Worm (Caenorhabditis elegans) whole organism, young adult: ENCODE results near the gene ins-35.
A peak's percentile ranks its signal among the peaks of the same experiment; 100 is the strongest.

Experiments
- B0261.1 ChIP-seq: sonication (generic microtip); optimal IDR thresholded peaks from 2 replicates; lab custom pipeline; 2016; ENCODE audit warnings: mild to moderate bottlenecking, missing genetic modification characterization, moderate library complexity, missing compliant biosample characterization
- C06A6.2 ChIP-seq: fragments of 200-800 bp; sonication (Bioruptor generic); conservative IDR thresholded peaks from 2 replicates; pipeline ENCODE4 v1.3.6; 2022; ENCODE audit warnings: missing genetic modification characterization, missing compliant biosample characterization
- C17E4.6 ChIP-seq: fragments of 200-800 bp; sonication (Bioruptor generic); IDR thresholded peaks from 2 replicates; pipeline ENCODE4 v1.3.6; 2022; ENCODE audit warnings: missing genetic modification reagents, missing genetic modification characterization, missing compliant biosample characterization
- D2030.7 ChIP-seq: fragments of 200-800 bp; sonication (Bioruptor generic); IDR thresholded peaks from 2 replicates; pipeline ENCODE4 v1.3.6; 2022; ENCODE audit warnings: missing genetic modification reagents, missing genetic modification characterization, missing compliant biosample characterization
- F22D6.2 ChIP-seq: sonication (generic microtip); optimal IDR thresholded peaks from 2 replicates; lab custom pipeline; 2016; ENCODE audit warnings: mild to moderate bottlenecking, missing genetic modification characterization, missing compliant biosample characterization
- F33H1.4 ChIP-seq: fragments of 200-800 bp; sonication (Bioruptor generic); IDR thresholded peaks from 2 replicates; pipeline ENCODE4 v1.3.6; 2022; ENCODE audit warnings: missing genetic modification reagents, missing genetic modification characterization, missing compliant biosample characterization
- F37B4.10 ChIP-seq: fragments of 200-800 bp; sonication (Bioruptor generic); IDR thresholded peaks from 2 replicates; pipeline ENCODE4 v1.3.6; 2022; ENCODE audit warnings: missing genetic modification characterization, missing compliant biosample characterization
- F52B5.7 ChIP-seq: sonication (generic microtip); optimal IDR thresholded peaks from 2 replicates; lab custom pipeline; 2016; ENCODE audit warnings: mild to moderate bottlenecking, missing genetic modification characterization, missing compliant biosample characterization
- K11D2.4 ChIP-seq: fragments of 200-800 bp; sonication (Bioruptor generic); IDR thresholded peaks from 2 replicates; pipeline ENCODE4 v1.3.6; 2022; ENCODE audit warnings: missing genetic modification reagents, missing genetic modification characterization, missing compliant biosample characterization
- K12H6.12 ChIP-seq: fragments of 200-800 bp; sonication (Bioruptor generic); optimal IDR thresholded peaks from 2 replicates; lab custom pipeline; 2018; ENCODE audit warnings: mild to moderate bottlenecking, missing genetic modification characterization, missing compliant biosample characterization
- T26A5.8 ChIP-seq: sonication (generic microtip); optimal IDR thresholded peaks from 2 replicates; lab custom pipeline; 2016; ENCODE audit warnings: missing genetic modification characterization, missing compliant biosample characterization
- Y56A3A.18 ChIP-seq: fragments of 200-800 bp; sonication (Bioruptor generic); IDR thresholded peaks from 2 replicates; pipeline ENCODE4 v1.3.6; 2022; ENCODE audit warnings: missing genetic modification reagents, missing genetic modification characterization, missing compliant biosample characterization
- ama-1 ChIP-seq, 3 experiments: fragments of 150-350 bp in 1 of 3; sonication (generic microtip) in 2 of 3; optimal IDR thresholded peaks; 2 replicates each; lab custom pipeline; 2014 to 2018; ENCODE audit warnings: missing biosample characterization in 2 of 3, missing genetic modification characterization in 2 of 3, missing genetic modification reagents in 2 of 3
- bed-1 ChIP-seq: fragments of 200-800 bp; sonication (Bioruptor generic); IDR thresholded peaks from 2 replicates; pipeline ENCODE4 v1.3.6; 2022; ENCODE audit warnings: missing genetic modification reagents, missing genetic modification characterization, missing compliant biosample characterization
- cebp-2 ChIP-seq: fragments of 200-800 bp; sonication (Bioruptor generic); IDR thresholded peaks from 2 replicates; pipeline ENCODE4 v1.3.6; 2022; ENCODE audit warnings: missing genetic modification characterization, missing compliant biosample characterization
- ceh-58 ChIP-seq: fragments of 200-800 bp; sonication (Bioruptor generic); IDR thresholded peaks from 2 replicates; pipeline ENCODE4 v1.3.6; 2022; ENCODE audit warnings: missing genetic modification characterization, missing compliant biosample characterization
- ceh-79 ChIP-seq: sonication (generic microtip); optimal IDR thresholded peaks from 2 replicates; lab custom pipeline; 2017; ENCODE audit warnings: mild to moderate bottlenecking, missing genetic modification characterization, missing compliant biosample characterization
- ceh-91 ChIP-seq: fragments of 200-800 bp; sonication (Bioruptor generic); IDR thresholded peaks from 2 replicates; pipeline ENCODE4 v1.3.6; 2022; ENCODE audit warnings: missing genetic modification reagents, missing genetic modification characterization, missing compliant biosample characterization
- die-1 ChIP-seq: sonication (generic microtip); optimal IDR thresholded peaks from 2 replicates; lab custom pipeline; 2016; ENCODE audit warnings: missing genotype, mild to moderate bottlenecking, missing genetic modification characterization, missing compliant biosample characterization
- dox-1 ChIP-seq: fragments of 200-800 bp; sonication (Bioruptor generic); IDR thresholded peaks from 2 replicates; pipeline ENCODE4 v1.3.6; 2022; ENCODE audit warnings: missing genetic modification reagents, missing genetic modification characterization, missing compliant biosample characterization
- egl-18 ChIP-seq: fragments of 200-800 bp; sonication (Bioruptor generic); IDR thresholded peaks from 2 replicates; pipeline ENCODE4 v1.3.6; 2022; ENCODE audit warnings: missing genetic modification reagents, missing genetic modification characterization, missing compliant biosample characterization
- ets-4 ChIP-seq: fragments of 200-800 bp; sonication (Bioruptor generic); optimal IDR thresholded peaks from 2 replicates; lab custom pipeline; 2018; ENCODE audit warnings: mild to moderate bottlenecking, missing genetic modification characterization, missing compliant biosample characterization
- gei-17 ChIP-seq: fragments of 200-800 bp; sonication (Bioruptor generic); optimal IDR thresholded peaks from 2 replicates; lab custom pipeline; 2018; ENCODE audit warnings: mild to moderate bottlenecking, missing genetic modification characterization, missing compliant biosample characterization
- him-1 ChIP-seq: sonication (generic microtip); optimal IDR thresholded peaks from 2 replicates; lab custom pipeline; 2016; ENCODE audit warnings: missing genotype, missing genetic modification reagents, missing genetic modification characterization, missing compliant biosample characterization
- hmg-1.2 ChIP-seq: fragments of 200-800 bp; sonication (Bioruptor generic); IDR thresholded peaks from 2 replicates; pipeline ENCODE4 v1.3.6; 2022; ENCODE audit warnings: missing genetic modification reagents, missing genetic modification characterization, missing compliant biosample characterization
- hrde-1 ChIP-seq: sonication (generic microtip); optimal IDR thresholded peaks from 2 replicates; lab custom pipeline; 2016; ENCODE audit warnings: missing genetic modification characterization, mild to moderate bottlenecking, missing compliant biosample characterization, moderate library complexity, missing genotype, missing genetic modification reagents, borderline replicate concordance
- let-607 ChIP-seq, 2 experiments: fragments of 200-800 bp in 1 of 2; sonication (Bioruptor generic) in 1 of 2; sonication (generic microtip) in 1 of 2; optimal IDR thresholded peaks; 2 replicates each; lab custom pipeline; 2016 to 2018; ENCODE audit warnings: mild to moderate bottlenecking in 2 of 2, missing compliant biosample characterization in 2 of 2, missing genetic modification characterization in 2 of 2, moderate library complexity in 2 of 2, missing genotype in 1 of 2
- lin-54 ChIP-seq: fragments of 200-800 bp; sonication (Bioruptor generic); optimal IDR thresholded peaks from 2 replicates; lab custom pipeline; 2018; ENCODE audit warnings: mild to moderate bottlenecking, missing genetic modification characterization, missing compliant biosample characterization
- lir-1 ChIP-seq: fragments of 200-800 bp; sonication (Bioruptor generic); conservative IDR thresholded peaks from 2 replicates; pipeline ENCODE4 v1.3.6; 2022; ENCODE audit warnings: missing genetic modification reagents, missing genetic modification characterization, missing compliant biosample characterization
- lsl-1 ChIP-seq: fragments of 200-800 bp; sonication (Bioruptor generic); optimal IDR thresholded peaks from 2 replicates; lab custom pipeline; 2018; ENCODE audit warnings: mild to moderate bottlenecking, missing genetic modification characterization, moderate library complexity, missing compliant biosample characterization
- lsy-27 ChIP-seq: sonication (generic microtip); optimal IDR thresholded peaks from 2 replicates; lab custom pipeline; 2017; ENCODE audit warnings: missing genetic modification characterization, mild to moderate bottlenecking, missing compliant biosample characterization, antibody characterized with exemption, missing genotype, borderline replicate concordance; ENCODE audit not compliant: insufficient read depth
- madf-10 ChIP-seq: sonication (generic microtip); optimal IDR thresholded peaks from 2 replicates; lab custom pipeline; 2016; ENCODE audit warnings: mild to moderate bottlenecking, missing genetic modification characterization, missing compliant biosample characterization
- madf-3 ChIP-seq: fragments of 200-800 bp; sonication (Bioruptor generic); IDR thresholded peaks from 2 replicates; pipeline ENCODE4 v1.3.6; 2022; ENCODE audit warnings: missing genetic modification reagents, missing genetic modification characterization, missing compliant biosample characterization
- nhr-120 ChIP-seq: fragments of 200-800 bp; sonication (Bioruptor generic); IDR thresholded peaks from 2 replicates; pipeline ENCODE4 v1.3.6; 2022; ENCODE audit warnings: missing genetic modification characterization, missing compliant biosample characterization
- pbrm-1 ChIP-seq: fragments of 200-800 bp; sonication (Bioruptor generic); IDR thresholded peaks from 2 replicates; pipeline ENCODE4 v1.3.6; 2022; ENCODE audit warnings: missing genetic modification reagents, missing genetic modification characterization, missing compliant biosample characterization
- pha-4 ChIP-seq: fragments of 150-350 bp; sonication (generic microtip); optimal IDR thresholded peaks from 2 replicates; lab custom pipeline; 2014; ENCODE audit warnings: missing biosample characterization, missing genetic modification reagents, missing genetic modification characterization
- rec-8 ChIP-seq, 2 experiments: sonication (generic microtip); optimal IDR thresholded peaks; 2 replicates each; lab custom pipeline; 2016; ENCODE audit warnings: mild to moderate bottlenecking in 2 of 2, missing genetic modification characterization in 2 of 2, missing genetic modification reagents in 2 of 2, missing genotype in 2 of 2, missing biosample characterization in 1 of 2, missing compliant biosample characterization in 1 of 2, moderate library complexity in 1 of 2
- rpc-1 ChIP-seq, 2 experiments: fragments of 150-350 bp in 1 of 2; sonication (generic microtip) in 1 of 2; optimal IDR thresholded peaks; 2 replicates each; lab custom pipeline; 2014 to 2018; ENCODE audit warnings: missing biosample characterization in 1 of 2, missing genetic modification characterization in 1 of 2, missing genetic modification reagents in 1 of 2, missing genotype in 1 of 2
- snpc-3.4 ChIP-seq: sonication (generic microtip); optimal IDR thresholded peaks from 2 replicates; lab custom pipeline; 2017; ENCODE audit warnings: missing genetic modification characterization, mild to moderate bottlenecking, missing compliant biosample characterization, antibody characterized with exemption, moderate library complexity, missing genotype, missing genetic modification reagents
- somi-1 ChIP-seq: fragments of 200-800 bp; sonication (Bioruptor generic); optimal IDR thresholded peaks from 2 replicates; lab custom pipeline; 2018; ENCODE audit warnings: mild to moderate bottlenecking, missing genetic modification characterization, missing compliant biosample characterization
- sptf-2 ChIP-seq: fragments of 200-800 bp; sonication (Bioruptor generic); optimal IDR thresholded peaks from 2 replicates; lab custom pipeline; 2018; ENCODE audit warnings: mild to moderate bottlenecking, missing genetic modification characterization, missing compliant biosample characterization
- tbp1 ChIP-seq: fragments of 200-800 bp; sonication (Bioruptor generic); optimal IDR thresholded peaks from 2 replicates; lab custom pipeline; 2018; ENCODE audit warnings: mild to moderate bottlenecking, missing genetic modification characterization, missing compliant biosample characterization
- unc-130 ChIP-seq: sonication (generic microtip); optimal IDR thresholded peaks from 2 replicates; lab custom pipeline; 2016; ENCODE audit warnings: missing genetic modification reagents, missing genetic modification characterization, missing compliant biosample characterization
- unc-62 ChIP-seq: fragments of 150-350 bp; optimal IDR thresholded peaks from 2 replicates; lab custom pipeline; 2014; ENCODE audit warnings: missing biosample characterization, missing genetic modification reagents, missing genetic modification characterization
- ztf-25 ChIP-seq: fragments of 200-800 bp; sonication (Bioruptor generic); IDR thresholded peaks from 2 replicates; pipeline ENCODE4 v1.3.6; 2022; ENCODE audit warnings: missing genetic modification reagents, missing genetic modification characterization, missing compliant biosample characterization
- ztf-26 ChIP-seq: sonication (generic microtip); optimal IDR thresholded peaks from 2 replicates; lab custom pipeline; 2017; ENCODE audit warnings: missing genetic modification characterization, missing compliant biosample characterization
- ztf-3 ChIP-seq: fragments of 200-800 bp; sonication (Bioruptor generic); optimal IDR thresholded peaks from 2 replicates; lab custom pipeline; 2018; ENCODE audit warnings: mild to moderate bottlenecking, missing genetic modification characterization, missing compliant biosample characterization

ins-35 gene

DNA sequence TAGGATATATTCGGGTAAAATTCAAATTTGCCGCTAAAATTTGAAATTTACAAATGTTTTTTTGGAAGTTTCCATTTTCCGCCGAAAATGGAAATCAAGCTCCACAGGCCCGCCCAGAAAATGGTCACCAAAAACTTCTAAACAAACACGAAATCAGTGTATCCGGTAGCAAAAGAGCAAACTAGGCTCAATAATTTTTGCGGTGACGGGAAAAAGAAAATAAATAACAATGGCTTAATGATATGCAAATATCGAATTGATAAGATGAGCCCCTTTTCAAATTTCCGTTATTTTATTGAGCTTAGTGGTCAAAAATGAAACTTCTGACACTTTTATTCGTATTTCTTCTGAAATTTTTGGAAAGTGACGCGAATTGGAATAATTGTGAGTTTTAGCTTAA lies 30.4 kb upstream of the ins-35 start, which contains the start of gene Y38H6A.3:
Y38H6A.3 (plus strand) TSS at position 301 of the 400 bp plus-strand sequence.
- no peak for TF ChIP-seq F33H1.4 (GFP tag; lab: Robert Waterston, UW)
- no peak for TF ChIP-seq rpc-1 (optimal IDR thresholded peaks at IDR 0.05; lab: Kevin White, UChicago)
- TF ChIP-seq rpc-1 (tag; optimal IDR thresholded peaks at IDR 0.05; lab: Kevin White, UChicago): no peak
- no peak for TF ChIP-seq somi-1 (GFP tag; lab: Kevin White, UChicago)
- TF ChIP-seq madf-10: no peak
- TF ChIP-seq ztf-3 (GFP tag; lab: Kevin White, UChicago): no peak
- TF ChIP-seq pha-4: no peak
- no peak for TF ChIP-seq ets-4
- no peak for TF ChIP-seq let-607 (tag; optimal IDR thresholded peaks at IDR 0.05; lab: Kevin White, UChicago)
- no peak for TF ChIP-seq unc-130 (GFP tag; lab: Kevin White, UChicago)
- no peak for TF ChIP-seq F22D6.2
- no peak for TF ChIP-seq C06A6.2 (GFP tag; lab: Robert Waterston, UW)
- no peak for TF ChIP-seq dox-1 (GFP tag; lab: Robert Waterston, UW)

DNA sequence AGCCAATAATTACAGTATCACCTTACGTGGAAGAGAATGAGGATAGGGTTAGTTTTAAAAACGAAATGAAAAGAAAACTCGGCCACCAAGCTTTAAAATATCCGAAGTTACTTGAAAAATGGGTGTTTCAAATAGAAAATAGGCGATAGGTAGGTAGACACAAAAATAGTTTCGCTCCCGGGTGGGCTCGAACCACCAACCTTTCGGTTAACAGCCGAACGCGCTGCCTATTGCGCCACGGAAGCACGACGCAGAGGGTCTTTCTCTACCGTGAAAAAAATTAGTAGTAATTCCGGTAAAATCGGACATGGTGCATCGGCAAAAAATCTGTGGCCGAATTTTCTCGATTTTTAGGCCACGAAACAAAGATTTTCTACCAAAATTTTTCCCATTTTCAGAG lies 27.7 kb upstream of the ins-35 start:
- peak; percentile 83 for TF ChIP-seq tbp1 (GFP tag; lab: Kevin White, UChicago)
- TF ChIP-seq lsy-27: no peak
- TF ChIP-seq K12H6.12 (tag; lab: Kevin White, UChicago): no peak
- no peak for TF ChIP-seq gei-17 (GFP tag; lab: Kevin White, UChicago)
- TF ChIP-seq ceh-79 (tag; lab: Kevin White, UChicago): no peak
- TF ChIP-seq hmg-1.2 (GFP tag; lab: Robert Waterston, UW): 0 out of 2 replicates have a peak, but pooled peaks have one; percentile 25
- TF ChIP-seq T26A5.8 (tag; lab: Kevin White, UChicago): no peak
- no peak for TF ChIP-seq ets-4
- TF ChIP-seq D2030.7: peak; percentile 54; the same call in 1 of the 2 replicates
- TF ChIP-seq snpc-3.4 (tag; lab: Kevin White, UChicago): no peak
- TF ChIP-seq hrde-1 (tag; lab: Kevin White, UChicago): no peak
- TF ChIP-seq pbrm-1 (GFP tag; lab: Robert Waterston, UW): no peak
- peak; percentile 63 for TF ChIP-seq B0261.1 (tag; lab: Kevin White, UChicago)
- TF ChIP-seq ama-1 (optimal IDR thresholded peaks at IDR 0.05; lab: Kevin White, UChicago): no peak
- TF ChIP-seq ama-1 (GFP tag; optimal IDR thresholded peaks at IDR 0.05; lab: Kevin White, UChicago): no peak
- no peak for TF ChIP-seq K11D2.4 (GFP tag; lab: Robert Waterston, UW)
- no peak for TF ChIP-seq ztf-26
- TF ChIP-seq egl-18 (GFP tag; lab: Robert Waterston, UW): no peak
- TF ChIP-seq ceh-91 (GFP tag; lab: Robert Waterston, UW): no peak
- TF ChIP-seq him-1: peak; percentile 67
- TF ChIP-seq lsl-1 (GFP tag; lab: Kevin White, UChicago): no peak
- peak; percentile 4 for TF ChIP-seq die-1
- TF ChIP-seq Y56A3A.18 (GFP tag; lab: Robert Waterston, UW): no peak
- TF ChIP-seq unc-62 (GFP tag; lab: Kevin White, UChicago): no peak
- 0 out of 2 replicates have a peak, but pooled peaks have one; percentile 31 for TF ChIP-seq ztf-25 (GFP tag; lab: Robert Waterston, UW)
- no peak for TF ChIP-seq lin-54 (GFP tag; lab: Kevin White, UChicago)
- no peak for TF ChIP-seq C17E4.6 (GFP tag; lab: Robert Waterston, UW)
- TF ChIP-seq lir-1 (GFP tag; lab: Robert Waterston, UW): no peak
- no peak for TF ChIP-seq F33H1.4 (GFP tag; lab: Robert Waterston, UW)
- TF ChIP-seq bed-1 (GFP tag; lab: Robert Waterston, UW): no peak
- TF ChIP-seq F52B5.7: no peak
- TF ChIP-seq dox-1 (GFP tag; lab: Robert Waterston, UW): no peak
- TF ChIP-seq sptf-2 (GFP tag; lab: Kevin White, UChicago): no peak
- TF ChIP-seq nhr-120: no peak
- TF ChIP-seq F37B4.10: no peak
- no peak for TF ChIP-seq F22D6.2
- no peak for TF ChIP-seq rec-8 (tag; optimal IDR thresholded peaks at IDR 0.05; lab: Kevin White, UChicago)
- TF ChIP-seq madf-3 (GFP tag; lab: Robert Waterston, UW): no peak
- no peak for TF ChIP-seq cebp-2 (GFP tag; lab: Robert Waterston, UW)
- TF ChIP-seq ceh-58 (GFP tag; lab: Robert Waterston, UW): no peak
